Fruit fly (Drosophila melanogaster): Measurements from ENCODE around the gene Nepl11.

dm6 chr3R:4337580-4337979 lies 42.9 kb upstream of the Nepl11 start, which contains the start of the genes Skp2 and CG1103:
- peak in 1 of 2 experiments; percentile 34 for TF ChIP-seq CTCF (optimal IDR thresholded peaks at IDR 0.05)
- no peak for TF ChIP-seq CG8478 (optimal IDR thresholded peaks at IDR 0.05)
